Fruit fly (Drosophila melanogaster): Measurements from ENCODE around the gene Ubqn.
A peak's percentile ranks its signal among the peaks of the same experiment; 100 is the strongest.

dm6 chrX:19694792-19695558, 11.4 kb downstream of the Ubqn start, which contains the start of gene CG14229:
- no peak for TF ChIP-seq spab (GFP tag; optimal IDR thresholded peaks at IDR 0.05)
- TF ChIP-seq CG15336 (GFP tag; IDR thresholded peaks at IDR 0.05), result peak; percentile 61
